Worm (Caenorhabditis elegans) whole organism, L1 larva: ENCODE data around the gene acr-23.

ENCODE experiments used
- alr-1 ChIP-seq: fragments of 200-800 bp; sonication (Bioruptor generic); optimal IDR thresholded peaks from 2 replicates; lab custom pipeline; 2018; ENCODE audit warnings: borderline replicate concordance, mild to moderate bottlenecking, missing genetic modification characterization, missing compliant biosample characterization
- blmp-1 ChIP-seq: fragments of 150-350 bp; optimal IDR thresholded peaks from 2 replicates; lab custom pipeline; 2014; ENCODE audit warnings: missing biosample characterization, missing genetic modification characterization
- ceh-63 ChIP-seq: fragments of 200-800 bp; sonication (Bioruptor generic); optimal IDR thresholded peaks from 2 replicates; lab custom pipeline; 2018; ENCODE audit warnings: mild to moderate bottlenecking, missing genetic modification characterization, missing compliant biosample characterization
- ceh-82 ChIP-seq, 3 experiments: fragments of 150-350 bp in 1 of 3; sonication (generic microtip) in 2 of 3; optimal IDR thresholded peaks; 2 replicates each; lab custom pipeline; 2014 to 2017; ENCODE audit warnings: missing biosample characterization in 3 of 3, missing genetic modification characterization in 3 of 3
- ceh-88 ChIP-seq: fragments of 200-800 bp; sonication (Bioruptor generic); IDR thresholded peaks from 2 replicates; pipeline ENCODE4 v1.3.6; 2022; ENCODE audit warnings: missing genetic modification characterization, missing compliant biosample characterization
- ceh-90 ChIP-seq: sonication (generic microtip); optimal IDR thresholded peaks from 2 replicates; lab custom pipeline; 2016; ENCODE audit warnings: missing genetic modification characterization, missing compliant biosample characterization
- dsc-1 ChIP-seq: sonication (generic microtip); optimal IDR thresholded peaks from 2 replicates; lab custom pipeline; 2016; ENCODE audit warnings: mild to moderate bottlenecking, missing genetic modification characterization, missing compliant biosample characterization
- efl-1 ChIP-seq, 4 experiments: fragments of 150-350 bp; optimal IDR thresholded peaks in 3 of 4; peaks in 1 of 4; 1 replicate in 1 of 4; 2 replicates in 3 of 4; lab custom pipeline; 2014; ENCODE audit warnings: missing biosample characterization in 2 of 4, missing genetic modification characterization in 2 of 4, missing genetic modification reagents in 2 of 4
- egl-13 ChIP-seq: sonication (generic microtip); optimal IDR thresholded peaks from 2 replicates; lab custom pipeline; 2016; ENCODE audit warnings: missing genotype, missing genetic modification reagents, missing genetic modification characterization, missing compliant biosample characterization
- ets-5 ChIP-seq: fragments of 200-800 bp; sonication (Bioruptor generic); IDR thresholded peaks from 2 replicates; pipeline ENCODE4 v1.3.6; 2022; ENCODE audit warnings: missing genetic modification characterization, missing compliant biosample characterization
- fkh-10 ChIP-seq: sonication (generic microtip); optimal IDR thresholded peaks from 2 replicates; lab custom pipeline; 2017; ENCODE audit warnings: missing biosample characterization, missing genetic modification reagents, missing genetic modification characterization
- hlh-4 ChIP-seq: sonication (generic microtip); optimal IDR thresholded peaks from 2 replicates; lab custom pipeline; 2016; ENCODE audit warnings: mild to moderate bottlenecking, missing genetic modification characterization, missing compliant biosample characterization
- hpl-2 ChIP-seq: fragments of 150-350 bp; optimal IDR thresholded peaks from 2 replicates; lab custom pipeline; 2014; ENCODE audit warnings: missing biosample characterization, missing genetic modification reagents, missing genetic modification characterization
- lin-14 ChIP-seq: fragments of 200-800 bp; sonication (Bioruptor generic); optimal IDR thresholded peaks from 2 replicates; lab custom pipeline; 2018; ENCODE audit warnings: mild to moderate bottlenecking, missing genetic modification characterization, moderate library complexity, missing compliant biosample characterization
- lin-15B ChIP-seq: fragments of 150-350 bp; sonication (generic microtip); optimal IDR thresholded peaks from 3 replicates; lab custom pipeline; 2014; ENCODE audit warnings: missing biosample characterization, missing genetic modification characterization
- mab-9 ChIP-seq: fragments of 200-800 bp; sonication (Bioruptor generic); IDR thresholded peaks from 2 replicates; pipeline ENCODE4 v1.3.6; 2022; ENCODE audit warnings: missing genetic modification reagents, missing genetic modification characterization, missing compliant biosample characterization
- mdl-1 ChIP-seq, 2 experiments: fragments of 150-350 bp; optimal IDR thresholded peaks; 2 replicates each; lab custom pipeline; 2014 to 2017; ENCODE audit warnings: missing biosample characterization in 2 of 2, missing genetic modification characterization in 2 of 2, inconsistent platforms in 1 of 2
- mep-1 ChIP-seq: fragments of 150-350 bp; optimal IDR thresholded peaks from 2 replicates; lab custom pipeline; 2014; ENCODE audit warnings: missing biosample characterization, missing genetic modification characterization
- nhr-12 ChIP-seq: sonication (generic microtip); optimal IDR thresholded peaks from 2 replicates; lab custom pipeline; 2017; ENCODE audit warnings: missing biosample characterization, missing genetic modification characterization
- nhr-84 ChIP-seq: sonication (generic microtip); optimal IDR thresholded peaks from 2 replicates; lab custom pipeline; 2017; ENCODE audit warnings: missing biosample characterization, missing genetic modification characterization
- nhr-90 ChIP-seq: sonication (generic microtip); optimal IDR thresholded peaks from 2 replicates; lab custom pipeline; 2016; ENCODE audit warnings: mild to moderate bottlenecking, missing genetic modification characterization, missing compliant biosample characterization; ENCODE audit not compliant: poor library complexity
- pax-3 ChIP-seq: fragments of 200-800 bp; sonication (Bioruptor generic); optimal IDR thresholded peaks from 2 replicates; lab custom pipeline; 2018; ENCODE audit warnings: mild to moderate bottlenecking, missing genetic modification characterization, moderate library complexity, missing compliant biosample characterization
- rnt-1 ChIP-seq: sonication (generic microtip); optimal IDR thresholded peaks from 2 replicates; lab custom pipeline; 2016; ENCODE audit warnings: mild to moderate bottlenecking, missing genetic modification characterization, moderate library complexity, missing compliant biosample characterization
- skn-1 ChIP-seq: fragments of 150-350 bp; optimal IDR thresholded peaks from 2 replicates; lab custom pipeline; 2014; ENCODE audit warnings: missing biosample characterization, missing genetic modification characterization
- snpc-4 ChIP-seq: fragments of 150-350 bp; optimal IDR thresholded peaks from 2 replicates; lab custom pipeline; 2014; ENCODE audit warnings: missing biosample characterization, missing genetic modification characterization
- sptf-1 ChIP-seq: fragments of 150-350 bp; optimal IDR thresholded peaks from 2 replicates; lab custom pipeline; 2014; ENCODE audit warnings: missing biosample characterization, missing genetic modification characterization
- sup-37 ChIP-seq: fragments of 200-800 bp; sonication (Bioruptor generic); optimal IDR thresholded peaks from 2 replicates; lab custom pipeline; 2018; ENCODE audit warnings: mild to moderate bottlenecking, missing genetic modification characterization, missing compliant biosample characterization
- tbx-2 ChIP-seq: sonication (generic microtip); optimal IDR thresholded peaks from 2 replicates; lab custom pipeline; 2016; ENCODE audit warnings: missing genetic modification characterization, missing compliant biosample characterization
- tlp-1 ChIP-seq: fragments of 150-350 bp; optimal IDR thresholded peaks from 2 replicates; lab custom pipeline; 2014; ENCODE audit warnings: missing biosample characterization, missing genetic modification characterization
- unc-30 ChIP-seq: sonication (generic microtip); optimal IDR thresholded peaks from 2 replicates; lab custom pipeline; 2017; ENCODE audit warnings: missing biosample characterization, missing genetic modification characterization
- unc-62 ChIP-seq: fragments of 150-350 bp; optimal IDR thresholded peaks from 2 replicates; lab custom pipeline; 2014; ENCODE audit warnings: missing biosample characterization, missing genetic modification reagents, missing genetic modification characterization
- unc-98 ChIP-seq: fragments of 200-800 bp; sonication (Bioruptor generic); IDR thresholded peaks from 2 replicates; pipeline ENCODE4 v1.3.6; 2022; ENCODE audit warnings: missing genetic modification characterization, missing compliant biosample characterization
- vab-15 ChIP-seq: sonication (generic microtip); optimal IDR thresholded peaks from 2 replicates; lab custom pipeline; 2017; ENCODE audit warnings: missing genotype, mild to moderate bottlenecking, missing genetic modification characterization, missing compliant biosample characterization
- xbp-1 ChIP-seq: sonication (generic microtip); optimal IDR thresholded peaks from 2 replicates; lab custom pipeline; 2016; ENCODE audit warnings: missing genetic modification characterization, missing compliant biosample characterization
- zag-1 ChIP-seq: fragments of 150-350 bp; optimal IDR thresholded peaks from 2 replicates; lab custom pipeline; 2014; ENCODE audit warnings: missing biosample characterization, missing genetic modification characterization
- ztf-11 ChIP-seq, 2 experiments: sonication (generic microtip); optimal IDR thresholded peaks; 2 replicates each; lab custom pipeline; 2016 to 2017; ENCODE audit warnings: missing genetic modification characterization in 2 of 2, missing biosample characterization in 1 of 2, missing compliant biosample characterization in 1 of 2

acr-23 gene

ce11 chrV:3666887-3667286 lies 7.5 kb upstream of the acr-23 start, which contains the start of gene str-113:
Gene str-113 (minus strand): TSS chrV:3666987.
- no peak for TF ChIP-seq egl-13 (tag; lab: Kevin White, UChicago)
- no peak for TF ChIP-seq hpl-2 (GFP tag; lab: Kevin White, UChicago)
- no peak for TF ChIP-seq tlp-1
- no peak for TF ChIP-seq sup-37 (GFP tag; lab: Kevin White, UChicago)
- TF ChIP-seq dsc-1: no peak
- no peak for TF ChIP-seq ceh-88 (GFP tag; lab: Robert Waterston, UW)
- no peak for TF ChIP-seq xbp-1 (tag; lab: Kevin White, UChicago)
- TF ChIP-seq zag-1 (tag; lab: Kevin White, UChicago): no peak
- no peak for TF ChIP-seq vab-15
- TF ChIP-seq ceh-90 (tag; lab: Kevin White, UChicago): no peak
- TF ChIP-seq blmp-1 (tag; lab: Kevin White, UChicago): no peak
- no peak for TF ChIP-seq ets-5 (GFP tag; lab: Robert Waterston, UW)

- TF ChIP-seq unc-98 (GFP tag; lab: Robert Waterston, UW) (no peak), mep-1 (tag; lab: Kevin White, UChicago) (no peak), hpl-2 (GFP tag; lab: Kevin White, UChicago) (no peak), ceh-82 (tag; optimal IDR thresholded peaks at IDR 0.05; lab: Kevin White, UChicago) (no peak), ets-5 (GFP tag; lab: Robert Waterston, UW) (no peak), dsc-1 (no peak), ztf-11 (tag; optimal IDR thresholded peaks at IDR 0.05; lab: Kevin White, UChicago) (no peak), unc-62 (no peak), alr-1 (tag; lab: Kevin White, UChicago) (no peak), mab-9 (GFP tag; lab: Robert Waterston, UW) (no peak), lin-14 (GFP tag; lab: Kevin White, UChicago) (no peak), pax-3 (tag; lab: Kevin White, UChicago) (no peak), egl-13 (tag; lab: Kevin White, UChicago) (no peak)
Observed at ce11 chrV:3649473-3649872, 9.9 kb downstream of the acr-23 start, which contains the start of gene str-114. Gene str-114 (plus strand): TSS chrV:3649773.

ce11 chrV:3647862-3648261 lies 11.5 kb downstream of the acr-23 start, which contains the start of gene F59B1.10:
Gene F59B1.10 (minus strand): TSS chrV:3647962.
- TF ChIP-seq fkh-10 (GFP tag; lab: Kevin White, UChicago) (no peak), ets-5 (GFP tag; lab: Robert Waterston, UW) (no peak), sptf-1 (tag; lab: Kevin White, UChicago) (no peak), mdl-1 (tag; optimal IDR thresholded peaks at IDR 0.05; lab: Kevin White, UChicago) (no peak), unc-30 (tag; lab: Kevin White, UChicago) (no peak), snpc-4 (tag; lab: Kevin White, UChicago) (no peak), hlh-4 (tag; lab: Kevin White, UChicago) (no peak), pax-3 (tag; lab: Kevin White, UChicago) (no peak), skn-1 (tag; lab: Kevin White, UChicago) (no peak), nhr-90 (tag; lab: Kevin White, UChicago) (no peak), efl-1 (optimal IDR thresholded peaks at IDR 0.05; lab: Kevin White, UChicago) (no peak), efl-1 (GFP tag; optimal IDR thresholded peaks at IDR 0.05 in 1 of 2; lab: Kevin White, UChicago) (no peak), hpl-2 (GFP tag; lab: Kevin White, UChicago) (no peak), alr-1 (tag; lab: Kevin White, UChicago) (no peak), ceh-63 (GFP tag; lab: Kevin White, UChicago) (no peak), lin-15B (tag; lab: Kevin White, UChicago) (no peak), nhr-84 (tag; lab: Kevin White, UChicago) (no peak), tbx-2 (tag; lab: Kevin White, UChicago) (no peak), rnt-1 (tag; lab: Kevin White, UChicago) (no peak), blmp-1 (tag; lab: Kevin White, UChicago) (no peak), nhr-12 (no peak)
